Fruit fly (Drosophila melanogaster): ENCODE measurements around the gene Hsp27.
A peak's percentile ranks its signal among the peaks of the same experiment; 100 is the strongest.

The Hsp27 gene

DNA sequence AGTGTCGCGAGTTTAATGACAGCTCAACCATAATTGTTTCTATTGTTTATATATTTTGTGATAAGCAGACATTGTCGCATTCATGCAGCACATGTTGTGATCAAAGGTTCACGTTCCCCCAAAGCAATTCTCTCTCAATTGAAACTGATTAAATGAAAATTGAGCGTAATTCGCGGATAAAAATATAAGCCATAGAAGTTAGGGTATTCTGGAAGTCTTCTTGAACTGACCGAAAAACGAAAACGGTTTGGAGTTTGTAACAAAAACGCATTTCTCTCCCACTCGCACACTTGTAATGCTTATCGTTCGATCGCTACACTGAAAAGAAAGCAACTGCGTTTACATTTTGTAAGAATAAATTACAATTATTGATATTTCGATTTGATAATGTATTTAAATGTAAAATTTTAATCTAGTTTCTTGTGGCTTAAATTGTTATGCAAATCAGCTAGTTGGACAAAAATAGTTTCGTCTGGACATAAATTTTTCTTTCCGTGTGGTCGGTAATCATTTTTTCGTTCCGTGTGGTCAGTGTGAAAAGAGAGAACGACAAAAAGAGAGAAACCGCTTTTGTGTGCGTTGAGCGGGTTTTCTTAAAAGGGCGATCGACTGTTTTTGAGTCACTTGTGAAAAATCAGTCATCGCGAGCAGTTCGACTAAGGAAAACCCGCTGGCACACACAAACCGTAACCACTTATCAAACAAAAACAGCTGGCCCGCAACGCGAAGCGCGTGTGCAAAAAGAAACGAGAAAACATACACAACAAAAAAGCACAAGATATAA is 39.0 kb downstream of the Hsp27 start, which contains the start of gene aay (continued):
- TF ChIP-seq Kr (GFP tag; optimal IDR thresholded peaks at IDR 0.05) (peak; percentile 75), ham (GFP tag; IDR thresholded peaks at IDR 0.05) (peak; percentile 92), CG9932 (GFP tag; IDR thresholded peaks at IDR 0.05) (peak; percentile 97), cato (GFP tag; optimal IDR thresholded peaks at IDR 0.05; ENCODE audit: borderline replicate concordance) (peak; percentile 97), ap (GFP tag; IDR thresholded peaks at IDR 0.05) (peak; percentile 97), cwo (GFP tag; optimal IDR thresholded peaks at IDR 0.05) (peak; percentile 97), Myb (GFP tag; optimal IDR thresholded peaks at IDR 0.05) (peak; percentile 86), MTF-1 (GFP tag; optimal IDR thresholded peaks at IDR 0.05; ENCODE audit: borderline replicate concordance) (peak; percentile 95), CG6765 (GFP tag; optimal IDR thresholded peaks at IDR 0.05) (peak; percentile 98), eve (GFP tag; optimal IDR thresholded peaks at IDR 0.05) (peak; percentile 88 to 99), CG3407 (GFP tag; optimal IDR thresholded peaks at IDR 0.05) (peak; percentile 98), HLH54F (GFP tag; optimal IDR thresholded peaks at IDR 0.05) (peak; percentile 98), CG15696 (tag; optimal IDR thresholded peaks at IDR 0.05) (peak; percentile 99), D (optimal IDR thresholded peaks at IDR 0.05) (no peak), D (GFP tag; optimal IDR thresholded peaks at IDR 0.05) (peak; percentile 99), CG14014 (GFP tag; IDR thresholded peaks at IDR 0.05) (peak; percentile 97), Awh (GFP tag; IDR thresholded peaks at IDR 0.05) (peak; percentile 97), zf30C (GFP tag; optimal IDR thresholded peaks at IDR 0.05) (peak; percentile 100), bab2 (GFP tag; optimal IDR thresholded peaks at IDR 0.05) (peak; percentile 99), fd3F (GFP tag; optimal IDR thresholded peaks at IDR 0.05) (peak; percentile 98), CG31441 (GFP tag; IDR thresholded peaks at IDR 0.05) (peak; percentile 99), CG10431 (GFP tag; optimal IDR thresholded peaks at IDR 0.05) (peak; percentile 92), org-1 (GFP tag; optimal IDR thresholded peaks at IDR 0.05) (peak; percentile 99), ind (GFP tag; optimal IDR thresholded peaks at IDR 0.05) (peak; percentile 99), Aef1 (GFP tag; IDR thresholded peaks at IDR 0.05) (peak; percentile 98), CG16863 (GFP tag; optimal IDR thresholded peaks at IDR 0.05) (peak; percentile 97), CG14965 (GFP tag; optimal IDR thresholded peaks at IDR 0.05; ENCODE audit: borderline replicate concordance) (peak; percentile 81), CG17612 (GFP tag; IDR thresholded peaks at IDR 0.05) (peak; percentile 95), ewg (GFP tag; optimal IDR thresholded peaks at IDR 0.05) (peak; percentile 97), CG1024 (GFP tag; IDR thresholded peaks at IDR 0.05) (peak; percentile 95), mirr (GFP tag; optimal IDR thresholded peaks at IDR 0.05) (peak; percentile 90), toy (GFP tag; IDR thresholded peaks at IDR 0.05) (peak; percentile 92), CG31224 (GFP tag; IDR thresholded peaks at IDR 0.05) (peak; percentile 94), CG4617 (GFP tag; optimal IDR thresholded peaks at IDR 0.05; ENCODE audit: borderline replicate concordance) (peak; percentile 98), pnt (GFP tag; optimal IDR thresholded peaks at IDR 0.05) (peak; percentile 95), phol (tag; optimal IDR thresholded peaks at IDR 0.05) (peak; percentile 99), Fer1 (GFP tag; optimal IDR thresholded peaks at IDR 0.05) (peak; percentile 99), CG10959 (GFP tag; IDR thresholded peaks at IDR 0.05) (peak; percentile 98), CG9437 (GFP tag; optimal IDR thresholded peaks at IDR 0.05) (peak; percentile 93), lmd (GFP tag; IDR thresholded peaks at IDR 0.05) (peak; percentile 98), CG30403 (GFP tag; optimal IDR thresholded peaks at IDR 0.05) (peak; percentile 99), repo (GFP tag; optimal IDR thresholded peaks at IDR 0.05) (peak; percentile 95), jing (GFP tag; optimal IDR thresholded peaks at IDR 0.05) (peak; percentile 97), D19B (GFP tag; optimal IDR thresholded peaks at IDR 0.05) (peak; percentile 92), D19A (tag; optimal IDR thresholded peaks at IDR 0.05) (peak; percentile 99), Eip74EF (GFP tag; optimal IDR thresholded peaks at IDR 0.05) (peak in 1 of 2 experiments; percentile 100), vfl (GFP tag; optimal IDR thresholded peaks at IDR 0.05) (peak; percentile 97), Opbp (GFP tag; IDR thresholded peaks at IDR 0.05; ENCODE audit: partially characterized antibody) (no peak), Ptx1 (GFP tag; IDR thresholded peaks at IDR 0.05) (peak; percentile 99)
